Fruit fly (Drosophila melanogaster) whole organism, embryonic: ENCODE data around the gene Trl.

Experiments used
- Aef1 ChIP-seq: fragments of 200-800 bp; sonication (Bioruptor generic); IDR thresholded peaks from 3 replicates; pipeline ENCODE4 v1.3.6; 2022; ENCODE audit warnings: missing biosample characterization, missing genetic modification characterization
- Atf3 ChIP-seq: fragments of 200-800 bp; sonication (Bioruptor generic); optimal IDR thresholded peaks from 3 replicates; lab custom pipeline; 2016; ENCODE audit warnings: missing biosample characterization, missing genetic modification characterization
- C15 ChIP-seq: fragments of 200-800 bp; sonication (Bioruptor generic); IDR thresholded peaks from 3 replicates; pipeline ENCODE4 v1.3.6; 2022; ENCODE audit warnings: missing biosample characterization, missing genetic modification characterization
- CG11085 ChIP-seq: fragments of 200-800 bp; sonication (Bioruptor generic); IDR thresholded peaks from 2 replicates; pipeline ENCODE4 v1.3.6; 2022; ENCODE audit warnings: missing biosample characterization, missing genetic modification characterization
- CG11456 ChIP-seq: fragments of 200-800 bp; sonication (Bioruptor generic); IDR thresholded peaks from 3 replicates; pipeline ENCODE4 v1.3.6; 2022; ENCODE audit warnings: missing biosample characterization, missing genetic modification characterization
- CG12155 ChIP-seq: fragments of 200-800 bp; sonication (Bioruptor generic); optimal IDR thresholded peaks from 3 replicates; lab custom pipeline; 2016; ENCODE audit warnings: missing biosample characterization, missing genetic modification characterization
- CG12299 ChIP-seq: fragments of 200-800 bp; sonication (Bioruptor generic); optimal IDR thresholded peaks from 2 replicates; lab custom pipeline; 2018; ENCODE audit warnings: missing biosample characterization, mild to moderate bottlenecking, missing genetic modification characterization
- CG12769 ChIP-seq: fragments of 200-800 bp; sonication (Bioruptor generic); optimal IDR thresholded peaks from 2 replicates; lab custom pipeline; 2019; ENCODE audit warnings: missing biosample characterization, mild to moderate bottlenecking, missing genetic modification characterization, moderate library complexity
- CG15073 ChIP-seq: fragments of 200-800 bp; sonication (Bioruptor generic); optimal IDR thresholded peaks from 2 replicates; lab custom pipeline; 2016; ENCODE audit warnings: missing biosample characterization, missing genetic modification characterization
- CG16779 ChIP-seq: fragments of 200-800 bp; sonication (Bioruptor generic); IDR thresholded peaks from 2 replicates; pipeline ENCODE4 v1.3.6; 2022; ENCODE audit warnings: missing biosample characterization, missing genetic modification characterization
- CG17829 ChIP-seq: fragments of 200-800 bp; optimal IDR thresholded peaks from 2 replicates; lab custom pipeline; 2019; ENCODE audit warnings: missing biosample characterization, mild to moderate bottlenecking, missing genetic modification characterization, moderate library complexity
- CG2120 ChIP-seq: fragments of 200-800 bp; sonication (Bioruptor generic); optimal IDR thresholded peaks from 3 replicates; lab custom pipeline; 2016; ENCODE audit warnings: missing biosample characterization, missing genetic modification characterization
- CG32767 ChIP-seq: fragments of 200-800 bp; sonication (Bioruptor generic); IDR thresholded peaks from 2 replicates; pipeline ENCODE4 v1.3.6; 2022; ENCODE audit warnings: missing biosample characterization, missing genetic modification characterization
- CG5953 ChIP-seq: fragments of 200-800 bp; sonication (Bioruptor generic); IDR thresholded peaks from 2 replicates; pipeline ENCODE4 v1.3.6; 2022; ENCODE audit warnings: missing biosample characterization, missing genetic modification characterization
- CG6272 ChIP-seq: fragments of 200-800 bp; sonication (Bioruptor generic); IDR thresholded peaks from 2 replicates; pipeline ENCODE4 v1.3.6; 2022; ENCODE audit warnings: missing biosample characterization, missing genetic modification characterization
- CG6765 ChIP-seq: fragments of 200-800 bp; sonication (Bioruptor generic); optimal IDR thresholded peaks from 3 replicates; lab custom pipeline; 2017; ENCODE audit warnings: missing biosample characterization, mild to moderate bottlenecking, missing genetic modification characterization
- CG6813 ChIP-seq: fragments of 200-800 bp; sonication (Bioruptor generic); optimal IDR thresholded peaks from 2 replicates; lab custom pipeline; 2017; ENCODE audit warnings: missing biosample characterization, missing genetic modification characterization, mild to moderate bottlenecking, moderate library complexity, missing genetic modification reagents
- CG8359 ChIP-seq: fragments of 200-800 bp; sonication (Bioruptor generic); optimal IDR thresholded peaks from 2 replicates; lab custom pipeline; 2017; ENCODE audit warnings: missing biosample characterization, mild to moderate bottlenecking, missing genetic modification characterization, borderline replicate concordance
- CG8478 ChIP-seq: fragments of >200 bp; optimal IDR thresholded peaks from 2 replicates; lab custom pipeline; 2018
- CG8765 ChIP-seq: fragments of 200-800 bp; sonication (Bioruptor generic); IDR thresholded peaks from 2 replicates; pipeline ENCODE4 v1.3.6; 2022; ENCODE audit warnings: missing biosample characterization, missing genetic modification characterization
- CG9797 ChIP-seq: fragments of 200-800 bp; sonication (Bioruptor generic); optimal IDR thresholded peaks from 3 replicates; lab custom pipeline; 2018; ENCODE audit warnings: missing biosample characterization, mild to moderate bottlenecking, missing genetic modification characterization
- CG9932 ChIP-seq: fragments of 200-800 bp; sonication (Bioruptor generic); IDR thresholded peaks from 2 replicates; pipeline ENCODE4 v1.3.6; 2022; ENCODE audit warnings: missing biosample characterization, missing genetic modification characterization
- Dad ChIP-seq: fragments of 200-800 bp; sonication (Bioruptor generic); optimal IDR thresholded peaks from 3 replicates; lab custom pipeline; 2016; ENCODE audit warnings: missing biosample characterization, missing genetic modification characterization
- ERR ChIP-seq: fragments of 200-800 bp; sonication (Bioruptor generic); optimal IDR thresholded peaks from 2 replicates; lab custom pipeline; 2016; ENCODE audit warnings: missing biosample characterization, missing genetic modification characterization
- Ets97D ChIP-seq: fragments of 200-800 bp; sonication (Bioruptor generic); optimal IDR thresholded peaks from 3 replicates; lab custom pipeline; 2016; ENCODE audit warnings: missing biosample characterization, missing genetic modification characterization
- Hmr ChIP-seq: fragments of 200-800 bp; sonication (Bioruptor generic); optimal IDR thresholded peaks from 3 replicates; lab custom pipeline; 2017; ENCODE audit warnings: mild to moderate bottlenecking, missing biosample characterization, missing genetic modification reagents, missing genetic modification characterization
- Hr3 ChIP-seq: fragments of 200-800 bp; sonication (Bioruptor generic); optimal IDR thresholded peaks from 3 replicates; lab custom pipeline; 2016; ENCODE audit warnings: missing biosample characterization, missing genetic modification characterization
- Hr39 ChIP-seq: fragments of >200 bp; optimal IDR thresholded peaks from 2 replicates; lab custom pipeline; 2017
- Hsf ChIP-seq: fragments of 200-800 bp; sonication (Bioruptor generic); optimal IDR thresholded peaks from 3 replicates; lab custom pipeline; 2016; ENCODE audit warnings: missing biosample characterization, missing genetic modification characterization
- Mrtf ChIP-seq: fragments of 200-800 bp; sonication (Bioruptor generic); IDR thresholded peaks from 3 replicates; pipeline ENCODE4 v1.3.6; 2022; ENCODE audit warnings: missing biosample characterization, missing genetic modification characterization
- Optix ChIP-seq: fragments of 200-800 bp; sonication (Bioruptor generic); IDR thresholded peaks from 3 replicates; pipeline ENCODE4 v1.3.6; 2022; ENCODE audit warnings: missing biosample characterization, missing genetic modification characterization
- Poxn ChIP-seq: fragments of 200-800 bp; sonication (Bioruptor generic); IDR thresholded peaks from 2 replicates; pipeline ENCODE4 v1.3.6; 2022; ENCODE audit warnings: missing biosample characterization, missing genetic modification characterization
- Six4 ChIP-seq: fragments of 200-800 bp; sonication (Bioruptor generic); optimal IDR thresholded peaks from 2 replicates; lab custom pipeline; 2016; ENCODE audit warnings: missing biosample characterization, missing genetic modification characterization
- Vsx1 ChIP-seq: fragments of 200-800 bp; sonication (Bioruptor generic); optimal IDR thresholded peaks from 2 replicates; lab custom pipeline; 2017; ENCODE audit warnings: missing biosample characterization, mild to moderate bottlenecking, missing genetic modification characterization, missing genetic modification reagents
- abd-A ChIP-seq: fragments of 200-800 bp; sonication (Bioruptor generic); optimal IDR thresholded peaks from 3 replicates; lab custom pipeline; 2019; ENCODE audit warnings: missing biosample characterization, mild to moderate bottlenecking, missing genetic modification characterization, moderate library complexity
- bowl ChIP-seq: fragments of 200-800 bp; sonication (Bioruptor generic); IDR thresholded peaks from 2 replicates; pipeline ENCODE4 v1.3.6; 2022; ENCODE audit warnings: missing biosample characterization, missing genetic modification characterization
- croc ChIP-seq: fragments of 200-800 bp; sonication (Bioruptor generic); conservative IDR thresholded peaks from 3 replicates; pipeline ENCODE4 v1.3.6; 2022; ENCODE audit warnings: missing biosample characterization, missing genetic modification characterization
- disco-r ChIP-seq: fragments of 200-800 bp; sonication (Bioruptor generic); optimal IDR thresholded peaks from 2 replicates; lab custom pipeline; 2016; ENCODE audit warnings: missing biosample characterization, missing genetic modification characterization
- fru ChIP-seq: fragments of >200 bp; optimal IDR thresholded peaks from 2 replicates; lab custom pipeline; 2017
- fu2 ChIP-seq: fragments of 200-800 bp; sonication (Bioruptor generic); optimal IDR thresholded peaks from 2 replicates; lab custom pipeline; 2016; ENCODE audit warnings: missing biosample characterization, missing genetic modification characterization
- jigr1 ChIP-seq: fragments of 200-800 bp; sonication (Bioruptor generic); IDR thresholded peaks from 3 replicates; pipeline ENCODE4 v1.3.6; 2022; ENCODE audit warnings: missing biosample characterization, missing genetic modification characterization
- lab ChIP-seq: fragments of 200-800 bp; sonication (Bioruptor generic); optimal IDR thresholded peaks from 3 replicates; lab custom pipeline; 2017; ENCODE audit warnings: missing biosample characterization, missing genetic modification characterization, mild to moderate bottlenecking, moderate library complexity, missing genetic modification reagents
- lilli ChIP-seq: fragments of 200-800 bp; sonication (Bioruptor generic); optimal IDR thresholded peaks from 3 replicates; lab custom pipeline; 2016; ENCODE audit warnings: missing biosample characterization, missing genetic modification characterization
- peb ChIP-seq: fragments of 200-800 bp; sonication (Bioruptor generic); IDR thresholded peaks from 2 replicates; pipeline ENCODE4 v1.3.6; 2022; ENCODE audit warnings: missing biosample characterization, missing genetic modification characterization
- prd ChIP-seq, 3 experiments: fragments of >200 bp in 2 of 3; fragments of 200-800 bp in 1 of 3; sonication (Bioruptor generic) in 1 of 3; optimal IDR thresholded peaks in 2 of 3; IDR thresholded peaks in 1 of 3; 2 replicates in 2 of 3; 3 replicates in 1 of 3; pipeline versions ENCODE4 v1.3.6 to Lab custom; 2017 to 2022; ENCODE audit warnings: missing biosample characterization in 1 of 3, missing genetic modification characterization in 1 of 3
- pros ChIP-seq: fragments of 200-800 bp; sonication (Bioruptor generic); optimal IDR thresholded peaks from 3 replicates; lab custom pipeline; 2019; ENCODE audit warnings: missing biosample characterization, mild to moderate bottlenecking, missing genetic modification characterization, moderate library complexity
- psq ChIP-seq: fragments of 200-800 bp; sonication (Bioruptor generic); optimal IDR thresholded peaks from 2 replicates; lab custom pipeline; 2017; ENCODE audit warnings: missing biosample characterization, missing genetic modification characterization
- sens ChIP-seq: fragments of 200-800 bp; sonication (Bioruptor generic); peaks from one replicate; lab custom pipeline; 2016; ENCODE audit warnings: missing biosample characterization, missing genetic modification characterization
- sens-2 ChIP-seq: fragments of 200-800 bp; sonication (Bioruptor generic); IDR thresholded peaks from 2 replicates; pipeline ENCODE4 v1.3.6; 2022; ENCODE audit warnings: missing biosample characterization, missing genetic modification characterization
- sna ChIP-seq: fragments of 200-800 bp; sonication (Bioruptor generic); IDR thresholded peaks from 2 replicates; pipeline ENCODE4 v1.3.6; 2022; ENCODE audit warnings: missing biosample characterization, missing genetic modification characterization; ENCODE audit not compliant: partially characterized antibody
- usp ChIP-seq: fragments of >200 bp; optimal IDR thresholded peaks from 2 replicates; lab custom pipeline; 2017; ENCODE audit warnings: missing biosample characterization, missing genetic modification characterization
- wdn ChIP-seq: fragments of 200-800 bp; sonication (Bioruptor generic); IDR thresholded peaks from 2 replicates; pipeline ENCODE4 v1.3.6; 2022; ENCODE audit warnings: missing biosample characterization, missing genetic modification characterization
- yki ChIP-seq: fragments of >200 bp; optimal IDR thresholded peaks from 3 replicates; lab custom pipeline; 2018
- zfh2 ChIP-seq: fragments of 200-800 bp; sonication (Bioruptor generic); optimal IDR thresholded peaks from 2 replicates; lab custom pipeline; 2016; ENCODE audit warnings: missing biosample characterization, missing genetic modification characterization

Trl gene

DNA sequence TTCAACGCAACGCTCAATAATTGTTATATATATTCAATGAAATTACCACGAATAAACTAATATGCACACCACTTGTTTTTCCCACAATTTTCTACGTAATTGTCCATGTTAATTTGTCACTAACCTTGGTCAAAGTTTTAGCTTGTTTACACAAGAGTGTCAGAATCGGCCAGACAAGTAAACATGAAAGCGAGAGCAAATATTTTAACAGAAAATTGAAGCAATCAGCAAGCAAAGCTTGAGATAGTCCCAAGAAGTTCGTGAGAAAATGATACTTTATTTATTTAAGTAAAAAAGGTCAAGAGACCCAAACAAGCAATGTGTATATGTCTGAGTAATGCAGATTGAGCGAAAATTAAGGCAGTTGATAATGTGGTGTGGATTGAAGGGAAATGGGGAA, 52.8 kb downstream of the Trl start (continued):
- no peak for TF ChIP-seq CG12155 (GFP tag; lab: Kevin White, UChicago)
- TF ChIP-seq disco-r (GFP tag; lab: Kevin White, UChicago), result no peak
- no peak for TF ChIP-seq Six4 (GFP tag; lab: Kevin White, UChicago)
- no peak for TF ChIP-seq psq (GFP tag; lab: Kevin White, UChicago)
- no peak for TF ChIP-seq yki (lab: Kevin White, UChicago)
- no peak for TF ChIP-seq CG17829
- TF ChIP-seq Dad (GFP tag; lab: Kevin White, UChicago), result no peak
- no peak for TF ChIP-seq abd-A (tag; lab: Kevin White, UChicago)
- no peak for TF ChIP-seq peb (GFP tag; lab: Robert Waterston, UW)
- TF ChIP-seq CG15073 (GFP tag; lab: Kevin White, UChicago), result no peak
- no peak for TF ChIP-seq CG8478
- TF ChIP-seq Optix (GFP tag; lab: Robert Waterston, UW), result no peak
- TF ChIP-seq lilli (GFP tag; lab: Kevin White, UChicago), result peak; percentile 30
- TF ChIP-seq sens-2 (GFP tag; lab: Robert Waterston, UW), result no peak
- TF ChIP-seq zfh2 (GFP tag; lab: Kevin White, UChicago), result no peak
- peak; percentile 1 for TF ChIP-seq Ets97D (GFP tag; lab: Kevin White, UChicago)
- TF ChIP-seq Hmr (GFP tag; lab: Kevin White, UChicago), result peak; percentile 69
- TF ChIP-seq ERR, result no peak
- peak; percentile 65 for TF ChIP-seq CG2120 (GFP tag; lab: Kevin White, UChicago)
- TF ChIP-seq prd (optimal IDR thresholded peaks at IDR 0.05; lab: Kevin White, UChicago), result no peak
- TF ChIP-seq prd (GFP tag; IDR thresholded peaks at IDR 0.05; lab: Robert Waterston, UW), result no peak
- TF ChIP-seq CG8359, result no peak
- TF ChIP-seq croc (GFP tag; lab: Robert Waterston, UW), result no peak
- TF ChIP-seq fu2, result peak; percentile 1
- no peak for TF ChIP-seq Mrtf (GFP tag; lab: Robert Waterston, UW)
- TF ChIP-seq Hsf (GFP tag; lab: Kevin White, UChicago), result no peak
- peak; percentile 37; the same call in 1 of the 2 replicates for TF ChIP-seq CG11085
- no peak for TF ChIP-seq Atf3
- TF ChIP-seq jigr1 (GFP tag; lab: Robert Waterston, UW), result no peak
- no peak for TF ChIP-seq Aef1 (GFP tag; lab: Robert Waterston, UW)
- TF ChIP-seq CG6813 (GFP tag; lab: Kevin White, UChicago), result peak; percentile 50
- no peak for TF ChIP-seq CG6272 (GFP tag; lab: Robert Waterston, UW)
- no peak for TF ChIP-seq CG9797
- 0 out of 2 replicates have a peak, but pooled peaks have one; percentile 27 for TF ChIP-seq Poxn (GFP tag; lab: Robert Waterston, UW)
- TF ChIP-seq Vsx1 (GFP tag; lab: Kevin White, UChicago), result peak; percentile 53
- TF ChIP-seq CG8765 (GFP tag; lab: Robert Waterston, UW), result no peak
- TF ChIP-seq usp (GFP tag; lab: Kevin White, UChicago), result no peak
- TF ChIP-seq CG6765, result peak; percentile 59
- TF ChIP-seq CG16779 (GFP tag; lab: Robert Waterston, UW), result peak; percentile 48; the same call in 1 of the 2 replicates
- TF ChIP-seq fru (lab: Kevin White, UChicago), result no peak
- TF ChIP-seq bowl, result no peak
- TF ChIP-seq lab, result peak; percentile 83
- 0 out of 2 replicates have a peak, but pooled peaks have one; percentile 13 for TF ChIP-seq CG32767 (GFP tag; lab: Robert Waterston, UW)
- no peak for TF ChIP-seq sna (GFP tag; lab: Robert Waterston, UW)
- TF ChIP-seq wdn (GFP tag; lab: Robert Waterston, UW), result peak; percentile 51; the same call in 1 of the 2 replicates
- peak; percentile 90 for TF ChIP-seq sens (GFP tag; lab: Kevin White, UChicago)
- TF ChIP-seq CG12299 (tag; lab: Kevin White, UChicago), result no peak
- TF ChIP-seq Hr3 (GFP tag; lab: Kevin White, UChicago), result no peak
- no peak for TF ChIP-seq CG5953 (GFP tag; lab: Robert Waterston, UW)
- TF ChIP-seq CG11456 (GFP tag; lab: Robert Waterston, UW), result no peak
- TF ChIP-seq CG12769 (tag; lab: Kevin White, UChicago), result peak; percentile 54
- no peak for TF ChIP-seq Hr39 (lab: Kevin White, UChicago)
- no peak for TF ChIP-seq CG9932
- no peak for TF ChIP-seq C15 (GFP tag; lab: Robert Waterston, UW)
- no peak for TF ChIP-seq pros
